Fruit fly (Drosophila melanogaster) whole organism, embryonic: ENCODE results near the gene mus201.

Experiments used
- Atf6 ChIP-seq: fragments of 200-800 bp; sonication (Bioruptor generic); IDR thresholded peaks from 2 replicates; pipeline ENCODE4 v1.3.6; 2022; ENCODE audit warnings: missing biosample characterization, missing genetic modification characterization
- Blimp-1 ChIP-seq: fragments of 200-800 bp; sonication (Bioruptor generic); optimal IDR thresholded peaks from 3 replicates; lab custom pipeline; 2018; ENCODE audit warnings: missing biosample characterization, missing genetic modification characterization, mild to moderate bottlenecking, moderate library complexity, missing genetic modification reagents
- CG10147 ChIP-seq: fragments of 200-800 bp; sonication (Bioruptor generic); optimal IDR thresholded peaks from 2 replicates; lab custom pipeline; 2019; ENCODE audit warnings: missing biosample characterization, mild to moderate bottlenecking, missing genetic modification characterization, moderate library complexity
- CG1024 ChIP-seq: fragments of 200-800 bp; sonication (Bioruptor generic); IDR thresholded peaks from 2 replicates; pipeline ENCODE4 v1.3.6; 2022; ENCODE audit warnings: missing biosample characterization, missing genetic modification characterization
- CG10979 ChIP-seq: fragments of 200-800 bp; sonication (Bioruptor generic); optimal IDR thresholded peaks from 2 replicates; lab custom pipeline; 2018; ENCODE audit warnings: missing biosample characterization, mild to moderate bottlenecking, missing genetic modification characterization, moderate library complexity
- CG11093 ChIP-seq: fragments of 200-800 bp; sonication (Bioruptor generic); IDR thresholded peaks from 3 replicates; pipeline ENCODE4 v1.3.6; 2022; ENCODE audit warnings: missing biosample characterization, missing genetic modification characterization
- CG11504 ChIP-seq: fragments of 200-800 bp; sonication (Bioruptor generic); optimal IDR thresholded peaks from 3 replicates; lab custom pipeline; 2019; ENCODE audit warnings: missing biosample characterization, mild to moderate bottlenecking, missing genetic modification characterization, moderate library complexity
- CG11695 ChIP-seq: fragments of 200-800 bp; sonication (Bioruptor generic); IDR thresholded peaks from 3 replicates; pipeline ENCODE4 v1.3.6; 2022; ENCODE audit warnings: missing biosample characterization, missing genetic modification characterization
- CG12391 ChIP-seq: fragments of 200-800 bp; sonication (Bioruptor generic); optimal IDR thresholded peaks from 3 replicates; lab custom pipeline; 2018; ENCODE audit warnings: missing biosample characterization, mild to moderate bottlenecking, missing genetic modification characterization, moderate library complexity
- CG13424 ChIP-seq: fragments of 200-800 bp; sonication (Bioruptor generic); optimal IDR thresholded peaks from 2 replicates; lab custom pipeline; 2019; ENCODE audit warnings: missing biosample characterization, mild to moderate bottlenecking, missing genetic modification characterization, moderate library complexity
- CG14710 ChIP-seq: fragments of 200-800 bp; sonication (Bioruptor generic); optimal IDR thresholded peaks from 3 replicates; lab custom pipeline; 2019; ENCODE audit warnings: missing biosample characterization, mild to moderate bottlenecking, missing genetic modification characterization, moderate library complexity
- CG1529 ChIP-seq: fragments of 200-800 bp; sonication (Bioruptor generic); optimal IDR thresholded peaks from 3 replicates; lab custom pipeline; 2018; ENCODE audit warnings: missing biosample characterization, missing genetic modification characterization
- CG18011 ChIP-seq: fragments of 200-800 bp; sonication (Bioruptor generic); optimal IDR thresholded peaks from 2 replicates; lab custom pipeline; 2017; ENCODE audit warnings: missing biosample characterization, missing genetic modification characterization, mild to moderate bottlenecking, moderate library complexity, missing genotype
- CG18764 ChIP-seq: fragments of 200-800 bp; sonication (Bioruptor generic); optimal IDR thresholded peaks from 3 replicates; lab custom pipeline; 2016; ENCODE audit warnings: missing biosample characterization, missing genetic modification characterization
- CG2712 ChIP-seq: fragments of 200-800 bp; optimal IDR thresholded peaks from 3 replicates; lab custom pipeline; 2019; ENCODE audit warnings: missing biosample characterization, mild to moderate bottlenecking, missing genetic modification characterization, moderate library complexity
- CG33557 ChIP-seq: fragments of 200-800 bp; sonication (Bioruptor generic); optimal IDR thresholded peaks from 2 replicates; lab custom pipeline; 2019; ENCODE audit warnings: missing biosample characterization, mild to moderate bottlenecking, missing genetic modification characterization, moderate library complexity
- CG4820 ChIP-seq: fragments of 200-800 bp; sonication (Bioruptor generic); optimal IDR thresholded peaks from 3 replicates; lab custom pipeline; 2016; ENCODE audit warnings: missing biosample characterization, missing genetic modification characterization
- CG6254 ChIP-seq: fragments of 200-800 bp; sonication (Bioruptor generic); optimal IDR thresholded peaks from 3 replicates; lab custom pipeline; 2017; ENCODE audit warnings: mild to moderate bottlenecking, missing biosample characterization, missing genetic modification reagents, missing genetic modification characterization
- CG6272 ChIP-seq: fragments of 200-800 bp; sonication (Bioruptor generic); IDR thresholded peaks from 2 replicates; pipeline ENCODE4 v1.3.6; 2022; ENCODE audit warnings: missing biosample characterization, missing genetic modification characterization
- CG7839 ChIP-seq: fragments of 200-800 bp; sonication (Bioruptor generic); optimal IDR thresholded peaks from 3 replicates; lab custom pipeline; 2018; ENCODE audit warnings: missing biosample characterization, mild to moderate bottlenecking, missing genetic modification characterization, moderate library complexity
- CG7963 ChIP-seq: fragments of 200-800 bp; sonication (Bioruptor generic); IDR thresholded peaks from 3 replicates; pipeline ENCODE4 v1.3.6; 2022; ENCODE audit warnings: missing biosample characterization, missing genetic modification characterization; ENCODE audit not compliant: partially characterized antibody
- CG8388 ChIP-seq: fragments of 200-800 bp; sonication (Bioruptor generic); optimal IDR thresholded peaks from 2 replicates; lab custom pipeline; 2019; ENCODE audit warnings: missing biosample characterization, mild to moderate bottlenecking, missing genetic modification characterization, moderate library complexity
- CG8944 ChIP-seq: fragments of 200-800 bp; sonication (Bioruptor generic); optimal IDR thresholded peaks from 3 replicates; lab custom pipeline; 2016; ENCODE audit warnings: missing biosample characterization, missing genetic modification characterization
- D ChIP-seq, 2 experiments: fragments of 200-800 bp in 1 of 2; fragments of >200 bp in 1 of 2; sonication (Bioruptor generic) in 1 of 2; optimal IDR thresholded peaks; 2 replicates in 1 of 2; 3 replicates in 1 of 2; lab custom pipeline; 2017; ENCODE audit warnings: mild to moderate bottlenecking in 1 of 2, missing biosample characterization in 1 of 2, missing genetic modification characterization in 1 of 2, missing genetic modification reagents in 1 of 2
- D19A ChIP-seq: fragments of 200-800 bp; optimal IDR thresholded peaks from 3 replicates; lab custom pipeline; 2019; ENCODE audit warnings: missing biosample characterization, mild to moderate bottlenecking, missing genetic modification characterization, moderate library complexity
- Dbx ChIP-seq: fragments of 200-800 bp; sonication (Bioruptor generic); IDR thresholded peaks from 3 replicates; pipeline ENCODE4 v1.3.6; 2022; ENCODE audit warnings: missing biosample characterization, missing genetic modification characterization
- H15 ChIP-seq: fragments of 200-800 bp; sonication (Bioruptor generic); IDR thresholded peaks from 3 replicates; pipeline ENCODE4 v1.3.6; 2022; ENCODE audit warnings: missing biosample characterization, missing genetic modification characterization
- Hr3 ChIP-seq: fragments of 200-800 bp; sonication (Bioruptor generic); optimal IDR thresholded peaks from 3 replicates; lab custom pipeline; 2016; ENCODE audit warnings: missing biosample characterization, missing genetic modification characterization
- Hr51 ChIP-seq, 2 experiments: fragments of 200-800 bp; sonication (Bioruptor generic); optimal IDR thresholded peaks; 2 replicates in 1 of 2; 3 replicates in 1 of 2; lab custom pipeline; 2016 to 2018; ENCODE audit warnings: missing biosample characterization in 2 of 2, missing genetic modification characterization in 2 of 2, mild to moderate bottlenecking in 1 of 2, moderate library complexity in 1 of 2
- Kr ChIP-seq: fragments of 200-800 bp; sonication (Bioruptor generic); optimal IDR thresholded peaks from 2 replicates; lab custom pipeline; 2017; ENCODE audit warnings: missing biosample characterization, mild to moderate bottlenecking, missing genetic modification characterization
- Pdp1 ChIP-seq, 2 experiments: fragments of 200-800 bp; sonication (Bioruptor generic); optimal IDR thresholded peaks; 3 replicates each; lab custom pipeline; 2016; ENCODE audit warnings: missing biosample characterization in 2 of 2, missing genetic modification characterization in 2 of 2, mild to moderate bottlenecking in 1 of 2, moderate library complexity in 1 of 2
- Ravus ChIP-seq: fragments of 200-800 bp; sonication (Bioruptor generic); IDR thresholded peaks from 2 replicates; pipeline ENCODE4 v1.3.6; 2022; ENCODE audit warnings: missing biosample characterization, missing genetic modification characterization
- TFAM ChIP-seq: fragments of 200-800 bp; sonication (Bioruptor generic); optimal IDR thresholded peaks from 2 replicates; lab custom pipeline; 2017; ENCODE audit warnings: missing biosample characterization, missing genetic modification characterization, inconsistent platforms
- Xbp1 ChIP-seq: fragments of 200-800 bp; sonication (Bioruptor generic); optimal IDR thresholded peaks from 3 replicates; lab custom pipeline; 2016; ENCODE audit warnings: missing biosample characterization, mild to moderate bottlenecking, missing genetic modification characterization
- bsh ChIP-seq, 2 experiments: fragments of 200-800 bp; sonication (Bioruptor generic); optimal IDR thresholded peaks; 2 replicates each; lab custom pipeline; 2017 to 2018; ENCODE audit warnings: mild to moderate bottlenecking in 2 of 2, missing biosample characterization in 2 of 2, missing genetic modification characterization in 2 of 2, moderate library complexity in 1 of 2
- chif ChIP-seq, 2 experiments: fragments of 200-800 bp; sonication (Bioruptor generic); optimal IDR thresholded peaks; 3 replicates each; lab custom pipeline; 2016; ENCODE audit warnings: missing biosample characterization in 2 of 2, missing genetic modification characterization in 2 of 2
- crol ChIP-seq: fragments of 200-800 bp; sonication (Bioruptor generic); IDR thresholded peaks from 2 replicates; pipeline ENCODE4 v1.3.6; 2022; ENCODE audit warnings: missing biosample characterization, missing genetic modification characterization
- cwo ChIP-seq: fragments of 200-800 bp; sonication (Bioruptor generic); optimal IDR thresholded peaks from 3 replicates; lab custom pipeline; 2017; ENCODE audit warnings: missing biosample characterization, missing genetic modification characterization, mild to moderate bottlenecking, moderate library complexity, missing genetic modification reagents
- esg ChIP-seq: fragments of 200-800 bp; sonication (Bioruptor generic); conservative IDR thresholded peaks from 2 replicates; pipeline ENCODE4 v1.3.6; 2022; ENCODE audit warnings: missing biosample characterization, missing genetic modification characterization
- lola ChIP-seq, 3 experiments: fragments of >200 bp in 2 of 3; fragments of 200-800 bp in 1 of 3; sonication (Bioruptor generic) in 1 of 3; optimal IDR thresholded peaks; 2 replicates each; lab custom pipeline; 2017 to 2019; ENCODE audit warnings: missing biosample characterization in 3 of 3, missing genetic modification characterization in 3 of 3, mild to moderate bottlenecking in 1 of 3, moderate library complexity in 1 of 3
- otp ChIP-seq: fragments of 200-800 bp; sonication (Bioruptor generic); IDR thresholded peaks from 3 replicates; pipeline ENCODE4, ENCODE4 v1.3.6; 2022; ENCODE audit warnings: missing biosample characterization, missing genetic modification characterization
- pb ChIP-seq: fragments of 200-800 bp; sonication (Bioruptor generic); optimal IDR thresholded peaks from 3 replicates; lab custom pipeline; 2016; ENCODE audit warnings: missing biosample characterization, missing genetic modification characterization
- prd ChIP-seq, 3 experiments: fragments of >200 bp in 2 of 3; fragments of 200-800 bp in 1 of 3; sonication (Bioruptor generic) in 1 of 3; optimal IDR thresholded peaks in 2 of 3; IDR thresholded peaks in 1 of 3; 2 replicates in 2 of 3; 3 replicates in 1 of 3; pipeline versions ENCODE4 v1.3.6 to Lab custom; 2017 to 2022; ENCODE audit warnings: missing biosample characterization in 1 of 3, missing genetic modification characterization in 1 of 3
- ranshi ChIP-seq: fragments of 200-800 bp; sonication (Bioruptor generic); IDR thresholded peaks from 2 replicates; pipeline ENCODE4 v1.3.6; 2022; ENCODE audit warnings: missing biosample characterization, missing genetic modification characterization
- row ChIP-seq: fragments of 200-800 bp; sonication (Bioruptor generic); IDR thresholded peaks from 3 replicates; pipeline ENCODE4 v1.3.6; 2022; ENCODE audit warnings: missing biosample characterization, missing genetic modification characterization
- sisA ChIP-seq: fragments of 200-800 bp; sonication (Bioruptor generic); IDR thresholded peaks from 2 replicates; pipeline ENCODE4 v1.3.6; 2022; ENCODE audit warnings: missing biosample characterization, missing genetic modification characterization
- vvl ChIP-seq: fragments of 200-800 bp; sonication (Bioruptor generic); IDR thresholded peaks from 2 replicates; pipeline ENCODE4 v1.3.6; 2022; ENCODE audit warnings: missing biosample characterization, missing genetic modification characterization
- zen ChIP-seq: fragments of 200-800 bp; sonication (Bioruptor generic); optimal IDR thresholded peaks from 3 replicates; lab custom pipeline; 2018; ENCODE audit warnings: missing biosample characterization, mild to moderate bottlenecking, missing genetic modification characterization, moderate library complexity

Gene mus201

dm6 chr2L:8471667-8472066, 33.7 kb downstream of the mus201 start (continued):
- TF ChIP-seq prd (optimal IDR thresholded peaks at IDR 0.05; lab: Kevin White, UChicago) (no peak), prd (GFP tag; IDR thresholded peaks at IDR 0.05; lab: Robert Waterston, UW) (peak; percentile 61; the same call in 2 of the 3 replicates), CG6272 (no peak), CG18764 (GFP tag; lab: Kevin White, UChicago) (no peak), row (peak; percentile 50), ranshi (GFP tag; lab: Robert Waterston, UW) (no peak), D19A (tag; lab: Kevin White, UChicago) (peak; percentile 41), CG18011 (GFP tag; lab: Kevin White, UChicago) (no peak), CG6254 (GFP tag; lab: Kevin White, UChicago) (peak; percentile 29), zen (tag; lab: Kevin White, UChicago) (peak; percentile 60), cwo (no peak), CG10979 (tag; lab: Kevin White, UChicago) (peak; percentile 76), otp (GFP tag; lab: Robert Waterston, UW) (no peak), CG12391 (tag; lab: Kevin White, UChicago) (peak; percentile 38), Ravus (GFP tag; lab: Robert Waterston, UW) (no peak), Pdp1 (GFP tag; optimal IDR thresholded peaks at IDR 0.05; lab: Kevin White, UChicago) (peak in 1 of 2 experiments; percentile 42), Atf6 (GFP tag; lab: Robert Waterston, UW) (no peak), CG2712 (tag; lab: Kevin White, UChicago) (peak; percentile 72), CG33557 (peak; percentile 43), D (optimal IDR thresholded peaks at IDR 0.05; lab: Kevin White, UChicago) (no peak), D (GFP tag; optimal IDR thresholded peaks at IDR 0.05; lab: Kevin White, UChicago) (peak; percentile 46), CG11695 (GFP tag; lab: Robert Waterston, UW) (0 out of 3 replicates have a peak, but pooled peaks have one; percentile 16), CG14710 (tag; lab: Kevin White, UChicago) (peak; percentile 59), CG11504 (tag; lab: Kevin White, UChicago) (peak; percentile 50), Kr (GFP tag; lab: Kevin White, UChicago) (no peak), pb (no peak), H15 (GFP tag; lab: Robert Waterston, UW) (no peak), CG1024 (GFP tag; lab: Robert Waterston, UW) (no peak), Dbx (GFP tag; lab: Robert Waterston, UW) (no peak), Xbp1 (GFP tag; lab: Kevin White, UChicago) (peak; percentile 17), CG10147 (GFP tag; lab: Kevin White, UChicago) (no peak), vvl (GFP tag; lab: Robert Waterston, UW) (0 out of 2 replicates have a peak, but pooled peaks have one; percentile 20), CG8388 (GFP tag; lab: Kevin White, UChicago) (peak; percentile 49), Hr3 (GFP tag; lab: Kevin White, UChicago) (peak; percentile 15), TFAM (GFP tag; lab: Kevin White, UChicago) (no peak), CG4820 (GFP tag; lab: Kevin White, UChicago) (peak; percentile 50), CG13424 (tag; lab: Kevin White, UChicago) (peak; percentile 31), Hr51 (GFP tag; optimal IDR thresholded peaks at IDR 0.05; lab: Kevin White, UChicago) (peak in 1 of 2 experiments; percentile 25), CG7963 (no peak), Blimp-1 (GFP tag; lab: Kevin White, UChicago) (peak; percentile 56), CG1529 (GFP tag; lab: Kevin White, UChicago) (peak; percentile 10), CG11093 (GFP tag; lab: Robert Waterston, UW) (no peak), lola (GFP tag; optimal IDR thresholded peaks at IDR 0.05; lab: Kevin White, UChicago) (peak in 1 of 3 experiments; percentile 74), esg (GFP tag; lab: Robert Waterston, UW) (0 out of 2 replicates have a peak, but pooled peaks have one; percentile 19), bsh (GFP tag; optimal IDR thresholded peaks at IDR 0.05; lab: Kevin White, UChicago) (peak; percentile 55 to 68), chif (GFP tag; optimal IDR thresholded peaks at IDR 0.05; lab: Kevin White, UChicago) (peak in 1 of 2 experiments; percentile 34), sisA (GFP tag; lab: Robert Waterston, UW) (peak; percentile 17; the same call in 1 of the 2 replicates), crol (no peak), CG8944 (GFP tag; lab: Kevin White, UChicago) (no peak), CG7839 (tag; lab: Kevin White, UChicago) (peak; percentile 48)
